Worm (Caenorhabditis elegans) whole organism, young adult: ENCODE results near the gene nhr-133.

Source experiments
- F23B12.7 ChIP-seq: sonication (generic microtip); optimal IDR thresholded peaks from 2 replicates; lab custom pipeline; 2017; ENCODE audit warnings: missing genetic modification characterization, mild to moderate bottlenecking, missing compliant biosample characterization, antibody characterized with exemption, moderate library complexity; ENCODE audit not compliant: insufficient read depth
- F37B4.10 ChIP-seq: fragments of 200-800 bp; sonication (Bioruptor generic); IDR thresholded peaks from 2 replicates; pipeline ENCODE4 v1.3.6; 2022; ENCODE audit warnings: missing genetic modification characterization, missing compliant biosample characterization
- Y53F4B.3 ChIP-seq: fragments of 200-800 bp; sonication (Bioruptor generic); IDR thresholded peaks from 2 replicates; pipeline ENCODE4 v1.3.6; 2022; ENCODE audit warnings: missing genetic modification reagents, missing genetic modification characterization, missing compliant biosample characterization
- attf-3 ChIP-seq: fragments of 200-800 bp; sonication (Bioruptor generic); conservative IDR thresholded peaks from 2 replicates; pipeline ENCODE4 v1.3.6; 2022; ENCODE audit warnings: missing genetic modification reagents, missing genetic modification characterization, missing compliant biosample characterization
- attf-5 ChIP-seq: fragments of 200-800 bp; sonication (Bioruptor generic); optimal IDR thresholded peaks from 2 replicates; lab custom pipeline; 2018; ENCODE audit warnings: mild to moderate bottlenecking, missing genetic modification characterization, missing compliant biosample characterization
- attf-6 ChIP-seq: fragments of 200-800 bp; sonication (Bioruptor generic); IDR thresholded peaks from 2 replicates; pipeline ENCODE4 v1.3.6; 2022; ENCODE audit warnings: missing genetic modification reagents, missing genetic modification characterization, missing compliant biosample characterization
- bed-2 ChIP-seq: fragments of 200-800 bp; sonication (Bioruptor generic); IDR thresholded peaks from 2 replicates; pipeline ENCODE4 v1.3.6; 2022; ENCODE audit warnings: missing genetic modification reagents, missing genetic modification characterization, missing compliant biosample characterization
- cebp-1 ChIP-seq, 2 experiments: fragments of 200-800 bp in 1 of 2; sonication (Bioruptor generic) in 1 of 2; sonication (generic microtip) in 1 of 2; IDR thresholded peaks in 1 of 2; optimal IDR thresholded peaks in 1 of 2; 2 replicates each; pipeline versions ENCODE4 v1.3.6 to Lab custom; 2017 to 2022; ENCODE audit warnings: missing compliant biosample characterization in 2 of 2, missing genetic modification characterization in 2 of 2, mild to moderate bottlenecking in 1 of 2, missing genetic modification reagents in 1 of 2, moderate library complexity in 1 of 2
- ceh-100 ChIP-seq: fragments of 200-800 bp; sonication (Bioruptor generic); IDR thresholded peaks from 2 replicates; pipeline ENCODE4 v1.3.6; 2022; ENCODE audit warnings: missing genetic modification reagents, missing genetic modification characterization, missing compliant biosample characterization
- efl-1 ChIP-seq: fragments of 150-350 bp; optimal IDR thresholded peaks from 2 replicates; lab custom pipeline; 2014; ENCODE audit warnings: missing biosample characterization, missing genetic modification reagents, missing genetic modification characterization
- ekl-4 ChIP-seq: fragments of 200-800 bp; sonication (Bioruptor generic); IDR thresholded peaks from 2 replicates; pipeline ENCODE4 v1.3.6; 2022; ENCODE audit warnings: missing genetic modification reagents, missing genetic modification characterization, missing compliant biosample characterization
- fkh-3 ChIP-seq: sonication (generic microtip); optimal IDR thresholded peaks from 2 replicates; lab custom pipeline; 2016; ENCODE audit warnings: mild to moderate bottlenecking, missing genetic modification characterization, missing compliant biosample characterization
- hlh-12 ChIP-seq: sonication (generic microtip); optimal IDR thresholded peaks from 2 replicates; lab custom pipeline; 2016; ENCODE audit warnings: missing genetic modification characterization, missing compliant biosample characterization
- hlh-26 ChIP-seq: fragments of 200-800 bp; sonication (Bioruptor generic); conservative IDR thresholded peaks from 2 replicates; pipeline ENCODE4 v1.3.6; 2022; ENCODE audit warnings: missing genetic modification reagents, missing genetic modification characterization, missing compliant biosample characterization
- hmg-1.2 ChIP-seq: fragments of 200-800 bp; sonication (Bioruptor generic); IDR thresholded peaks from 2 replicates; pipeline ENCODE4 v1.3.6; 2022; ENCODE audit warnings: missing genetic modification reagents, missing genetic modification characterization, missing compliant biosample characterization
- let-607 ChIP-seq, 2 experiments: fragments of 200-800 bp in 1 of 2; sonication (Bioruptor generic) in 1 of 2; sonication (generic microtip) in 1 of 2; optimal IDR thresholded peaks; 2 replicates each; lab custom pipeline; 2016 to 2018; ENCODE audit warnings: mild to moderate bottlenecking in 2 of 2, missing compliant biosample characterization in 2 of 2, missing genetic modification characterization in 2 of 2, moderate library complexity in 2 of 2, missing genotype in 1 of 2
- lin-35 ChIP-seq, 3 experiments: fragments of 150-350 bp in 2 of 3; sonication (generic microtip) in 1 of 3; optimal IDR thresholded peaks; 2 replicates each; lab custom pipeline; 2014 to 2018; ENCODE audit warnings: missing biosample characterization in 3 of 3, missing genetic modification characterization in 3 of 3, missing genetic modification reagents in 3 of 3
- madf-6 ChIP-seq: fragments of 200-800 bp; sonication (Bioruptor generic); IDR thresholded peaks from 2 replicates; pipeline ENCODE4 v1.3.6; 2022; ENCODE audit warnings: missing genetic modification reagents, missing genetic modification characterization, missing compliant biosample characterization
- mcd-1 ChIP-seq: fragments of 200-800 bp; sonication (Bioruptor generic); IDR thresholded peaks from 2 replicates; pipeline ENCODE4 v1.3.6; 2022; ENCODE audit warnings: missing genetic modification reagents, missing genetic modification characterization, missing compliant biosample characterization
- nfya-1 ChIP-seq: sonication (generic microtip); optimal IDR thresholded peaks from 2 replicates; lab custom pipeline; 2017; ENCODE audit warnings: antibody characterized with exemption, missing compliant biosample characterization, missing genetic modification characterization, borderline replicate concordance; ENCODE audit not compliant: insufficient read depth
- nfyb-1 ChIP-seq: fragments of 200-800 bp; sonication (Bioruptor generic); IDR thresholded peaks from 2 replicates; pipeline ENCODE4 v1.3.6; 2022; ENCODE audit warnings: missing genetic modification reagents, missing genetic modification characterization, missing compliant biosample characterization
- nhr-80 ChIP-seq: sonication (generic microtip); optimal IDR thresholded peaks from 2 replicates; lab custom pipeline; 2016; ENCODE audit warnings: missing genetic modification characterization, missing compliant biosample characterization
- nhr-90 ChIP-seq: sonication (generic microtip); optimal IDR thresholded peaks from 2 replicates; lab custom pipeline; 2016; ENCODE audit warnings: missing genotype, mild to moderate bottlenecking, missing genetic modification characterization, missing compliant biosample characterization
- pha-4 ChIP-seq: fragments of 150-350 bp; sonication (generic microtip); optimal IDR thresholded peaks from 2 replicates; lab custom pipeline; 2014; ENCODE audit warnings: missing biosample characterization, missing genetic modification reagents, missing genetic modification characterization
- rcor-1 ChIP-seq: fragments of 200-800 bp; sonication (Bioruptor generic); IDR thresholded peaks from 2 replicates; pipeline ENCODE4 v1.3.6; 2022; ENCODE audit warnings: missing genetic modification reagents, missing genetic modification characterization, missing compliant biosample characterization
- repo-1 ChIP-seq: sonication (generic microtip); optimal IDR thresholded peaks from 2 replicates; lab custom pipeline; 2017; ENCODE audit warnings: mild to moderate bottlenecking, missing genetic modification characterization, missing compliant biosample characterization
- snpc-3.4 ChIP-seq: sonication (generic microtip); optimal IDR thresholded peaks from 2 replicates; lab custom pipeline; 2017; ENCODE audit warnings: missing genetic modification characterization, mild to moderate bottlenecking, missing compliant biosample characterization, antibody characterized with exemption, moderate library complexity, missing genotype, missing genetic modification reagents
- sptf-2 ChIP-seq: fragments of 200-800 bp; sonication (Bioruptor generic); optimal IDR thresholded peaks from 2 replicates; lab custom pipeline; 2018; ENCODE audit warnings: mild to moderate bottlenecking, missing genetic modification characterization, missing compliant biosample characterization
- tbx-9 ChIP-seq: sonication (generic microtip); optimal IDR thresholded peaks from 2 replicates; lab custom pipeline; 2016; ENCODE audit warnings: borderline replicate concordance, missing genetic modification characterization, inconsistent platforms, missing compliant biosample characterization
- unc-130 ChIP-seq: sonication (generic microtip); optimal IDR thresholded peaks from 2 replicates; lab custom pipeline; 2016; ENCODE audit warnings: missing genetic modification reagents, missing genetic modification characterization, missing compliant biosample characterization
- unc-62 ChIP-seq: fragments of 150-350 bp; optimal IDR thresholded peaks from 2 replicates; lab custom pipeline; 2014; ENCODE audit warnings: missing biosample characterization, missing genetic modification reagents, missing genetic modification characterization
- ztf-3 ChIP-seq: fragments of 200-800 bp; sonication (Bioruptor generic); optimal IDR thresholded peaks from 2 replicates; lab custom pipeline; 2018; ENCODE audit warnings: mild to moderate bottlenecking, missing genetic modification characterization, missing compliant biosample characterization

The nhr-133 gene

ce11 chrV:2214428-2215038 lies 2.6 kb upstream of the nhr-133 start, which contains the start of gene nhr-184:
TSS of gene nhr-184 (minus strand) at chrV:2214478.
- TF ChIP-seq nhr-80 (tag; lab: Kevin White, UChicago) (peak; percentile 7), ceh-100 (GFP tag; lab: Robert Waterston, UW) (no peak), hmg-1.2 (peak; percentile 36; the same call in 1 of the 2 replicates), lin-35 (GFP tag; optimal IDR thresholded peaks at IDR 0.05; lab: Kevin White, UChicago) (no peak), cebp-1 (GFP tag; IDR thresholded peaks at IDR 0.05; lab: Robert Waterston, UW) (no peak), cebp-1 (tag; optimal IDR thresholded peaks at IDR 0.05; lab: Kevin White, UChicago) (peak; percentile 52), nhr-90 (tag; lab: Kevin White, UChicago) (no peak), efl-1 (GFP tag; lab: Kevin White, UChicago) (no peak), attf-5 (GFP tag; lab: Kevin White, UChicago) (peak; percentile 8)

ce11 chrV:2207527-2207926 lies 4.4 kb downstream of the nhr-133 start:
- TF ChIP-seq nfyb-1: 0 out of 2 replicates have a peak, but pooled peaks have one; percentile 34
- TF ChIP-seq mcd-1 (GFP tag; lab: Robert Waterston, UW): no peak

- TF ChIP-seq rcor-1 (GFP tag; lab: Robert Waterston, UW): no peak
- no peak for TF ChIP-seq ztf-3 (GFP tag; lab: Kevin White, UChicago)
- no peak for TF ChIP-seq attf-6 (GFP tag; lab: Robert Waterston, UW)
- TF ChIP-seq efl-1 (GFP tag; lab: Kevin White, UChicago): no peak
- TF ChIP-seq let-607 (tag; optimal IDR thresholded peaks at IDR 0.05; lab: Kevin White, UChicago): no peak
- no peak for TF ChIP-seq madf-6
- TF ChIP-seq sptf-2 (GFP tag; lab: Kevin White, UChicago): no peak
These were observed 5.1 kb downstream of the nhr-133 start, which contains the start of gene svh-11 for ce11 chrV:2206801-2207200. TSS of gene svh-11 (plus strand) at chrV:2207101.

ce11 chrV:2206181-2206580 lies 5.7 kb downstream of the nhr-133 start, which contains the start of gene srt-40:
TSS of gene srt-40 (minus strand) at chrV:2206281.
- TF ChIP-seq unc-62 (no peak), nfya-1 (tag; lab: Kevin White, UChicago) (no peak), rcor-1 (GFP tag; lab: Robert Waterston, UW) (no peak), Y53F4B.3 (GFP tag; lab: Robert Waterston, UW) (no peak)

- TF ChIP-seq Y53F4B.3 (GFP tag; lab: Robert Waterston, UW) (no peak), unc-130 (no peak), hlh-12 (tag; lab: Kevin White, UChicago) (no peak), attf-6 (GFP tag; lab: Robert Waterston, UW) (no peak), F23B12.7 (tag; lab: Kevin White, UChicago) (no peak), pha-4 (tag; lab: Kevin White, UChicago) (no peak), attf-3 (GFP tag; lab: Robert Waterston, UW) (no peak), bed-2 (GFP tag; lab: Robert Waterston, UW) (no peak), snpc-3.4 (tag; lab: Kevin White, UChicago) (no peak), hlh-26 (GFP tag; lab: Robert Waterston, UW) (no peak), fkh-3 (tag; lab: Kevin White, UChicago) (no peak), F37B4.10 (GFP tag; lab: Robert Waterston, UW) (no peak), repo-1 (tag; lab: Kevin White, UChicago) (no peak), nhr-90 (tag; lab: Kevin White, UChicago) (no peak), ekl-4 (no peak), tbx-9 (tag; lab: Kevin White, UChicago) (no peak), mcd-1 (GFP tag; lab: Robert Waterston, UW) (no peak)
These were observed 7.8 kb downstream of the nhr-133 start, which contains the start of gene cyp-33C12 for ce11 chrV:2204080-2204479. TSS of gene cyp-33C12 (minus strand) at chrV:2204400.
